Worm (Caenorhabditis elegans) whole organism, L3 larva: ENCODE results near the gene R02F11.9.

Experiments
- ZK546.5 ChIP-seq: sonication (generic microtip); optimal IDR thresholded peaks from 2 replicates; lab custom pipeline; 2017; ENCODE audit warnings: missing biosample characterization, missing genetic modification characterization
- aly-2 ChIP-seq: fragments of 150-350 bp; optimal IDR thresholded peaks from 2 replicates; lab custom pipeline; 2014; ENCODE audit warnings: missing biosample characterization, missing genetic modification characterization
- ama-1 ChIP-seq: fragments of 150-350 bp; optimal IDR thresholded peaks from 2 replicates; lab custom pipeline; 2018
- ceh-28 ChIP-seq: fragments of 150-350 bp; optimal IDR thresholded peaks from 2 replicates; lab custom pipeline; 2014; ENCODE audit warnings: missing biosample characterization, missing genetic modification reagents, missing genetic modification characterization
- ceh-9 ChIP-seq: sonication (generic microtip); optimal IDR thresholded peaks from 2 replicates; lab custom pipeline; 2018; ENCODE audit warnings: missing biosample characterization, missing genetic modification characterization
- egl-27 ChIP-seq: sonication (generic microtip); optimal IDR thresholded peaks from 4 replicates; lab custom pipeline; 2017; ENCODE audit warnings: missing biosample characterization, missing genetic modification reagents, missing genetic modification characterization
- fkh-10 ChIP-seq: sonication (generic microtip); optimal IDR thresholded peaks from 2 replicates; lab custom pipeline; 2017; ENCODE audit warnings: missing biosample characterization, missing genetic modification reagents, missing genetic modification characterization
- fkh-2 ChIP-seq: fragments of 150-350 bp; optimal IDR thresholded peaks from 2 replicates; lab custom pipeline; 2014; ENCODE audit warnings: missing biosample characterization, missing genetic modification reagents, missing genetic modification characterization
- hmg-11 ChIP-seq: sonication (generic microtip); optimal IDR thresholded peaks from 2 replicates; lab custom pipeline; 2016; ENCODE audit warnings: missing genetic modification characterization, missing compliant biosample characterization
- jun-1 ChIP-seq: fragments of 150-350 bp; optimal IDR thresholded peaks from 2 replicates; lab custom pipeline; 2014; ENCODE audit warnings: missing biosample characterization, missing genetic modification reagents, missing genetic modification characterization
- lin-15B ChIP-seq: fragments of 150-350 bp; optimal IDR thresholded peaks from 2 replicates; lab custom pipeline; 2014; ENCODE audit warnings: missing biosample characterization, missing genetic modification characterization
- lin-39 ChIP-seq: fragments of 150-350 bp; optimal IDR thresholded peaks from 2 replicates; lab custom pipeline; 2018; ENCODE audit warnings: missing biosample characterization, missing genetic modification reagents, missing genetic modification characterization
- mdl-1 ChIP-seq: fragments of 150-350 bp; optimal IDR thresholded peaks from 2 replicates; lab custom pipeline; 2014; ENCODE audit warnings: missing biosample characterization, missing genetic modification characterization
- mml-1 ChIP-seq: fragments of 150-350 bp; sonication (generic microtip); optimal IDR thresholded peaks from 3 replicates; lab custom pipeline; 2014; ENCODE audit warnings: missing biosample characterization, missing genetic modification characterization
- nfya-1 ChIP-seq: sonication (generic microtip); optimal IDR thresholded peaks from 2 replicates; lab custom pipeline; 2017; ENCODE audit warnings: missing genetic modification characterization, mild to moderate bottlenecking, missing compliant biosample characterization, antibody characterized with exemption, moderate library complexity; ENCODE audit not compliant: insufficient read depth
- nhr-11 ChIP-seq: fragments of 150-350 bp; optimal IDR thresholded peaks from 2 replicates; lab custom pipeline; 2014; ENCODE audit warnings: missing biosample characterization, missing genetic modification characterization
- nhr-237 ChIP-seq: fragments of 150-350 bp; optimal IDR thresholded peaks from 2 replicates; lab custom pipeline; 2014; ENCODE audit warnings: missing biosample characterization, missing genetic modification characterization
- nhr-25 ChIP-seq: sonication (generic microtip); optimal IDR thresholded peaks from 2 replicates; lab custom pipeline; 2017; ENCODE audit warnings: missing biosample characterization, missing genetic modification characterization
- sea-2 ChIP-seq: fragments of 150-350 bp; sonication (generic microtip); optimal IDR thresholded peaks from 4 replicates; lab custom pipeline; 2014; ENCODE audit warnings: missing biosample characterization, missing genetic modification reagents, missing genetic modification characterization

Gene R02F11.9

ce11 chrV:4834277-4834676 is 47.0 kb downstream of the R02F11.9 start, which contains the start of gene C37H5.14:
C37H5.14 (minus strand) TSS chrV:4834377.
- no peak for TF ChIP-seq lin-39 (tag; lab: Kevin White, UChicago)
- TF ChIP-seq sea-2 (GFP tag; lab: Kevin White, UChicago), result no peak
- no peak for TF ChIP-seq mml-1 (tag; lab: Kevin White, UChicago)
- no peak for TF ChIP-seq ZK546.5 (tag; lab: Kevin White, UChicago)
- TF ChIP-seq ama-1, result no peak
- TF ChIP-seq egl-27 (tag; lab: Kevin White, UChicago), result no peak
- no peak for TF ChIP-seq nhr-25 (tag; lab: Kevin White, UChicago)
- no peak for TF ChIP-seq aly-2
- TF ChIP-seq lin-15B (tag; lab: Kevin White, UChicago), result no peak
- TF ChIP-seq hmg-11 (tag; lab: Kevin White, UChicago), result no peak
- TF ChIP-seq nhr-11, result no peak
- no peak for TF ChIP-seq fkh-10 (GFP tag; lab: Kevin White, UChicago)
- TF ChIP-seq jun-1 (tag; lab: Kevin White, UChicago), result no peak
- TF ChIP-seq ceh-28, result no peak
- no peak for TF ChIP-seq ceh-9 (tag; lab: Kevin White, UChicago)
- no peak for TF ChIP-seq fkh-2
- TF ChIP-seq nfya-1 (tag; lab: Kevin White, UChicago), result no peak
- no peak for TF ChIP-seq mdl-1
- no peak for TF ChIP-seq nhr-237 (tag; lab: Kevin White, UChicago)
